Worm (Caenorhabditis elegans): ENCODE data around the gene ttr-14.

- TF ChIP-seq pha-4 (tag; optimal IDR thresholded peaks at IDR 0.05) (no peak), nhr-43 (tag; optimal IDR thresholded peaks at IDR 0.05; ENCODE audit: poor library complexity, severe bottlenecking) (no peak), nhr-28 (tag; optimal IDR thresholded peaks at IDR 0.05) (no peak), zag-1 (tag; optimal IDR thresholded peaks at IDR 0.05) (no peak), elt-1 (tag; optimal IDR thresholded peaks at IDR 0.05) (no peak)
Measured at ce11 chrX:10783822-10784221, 3.5 kb upstream of the ttr-14 start, which contains the start of gene clc-4.

Measured in whole organism, L3 larva.